Worm (Caenorhabditis elegans) whole organism, L4 larva: ENCODE measurements around the gene F08F8.11.

Source experiments
- Y5F2A.4 ChIP-seq: fragments of 200-800 bp; sonication (Bioruptor generic); optimal IDR thresholded peaks from 2 replicates; lab custom pipeline; 2018; ENCODE audit warnings: mild to moderate bottlenecking, missing genetic modification characterization, missing compliant biosample characterization
- fos-1 ChIP-seq: fragments of 150-350 bp; optimal IDR thresholded peaks from 2 replicates; lab custom pipeline; 2014; ENCODE audit warnings: missing biosample characterization, missing genetic modification characterization
- lim-7 ChIP-seq: fragments of 200-800 bp; sonication (Bioruptor generic); IDR thresholded peaks from 2 replicates; pipeline ENCODE4 v1.3.6; 2022; ENCODE audit warnings: missing genetic modification characterization, missing compliant biosample characterization
- lin-15B ChIP-seq: fragments of 150-350 bp; sonication (generic microtip); optimal IDR thresholded peaks from 3 replicates; lab custom pipeline; 2014; ENCODE audit warnings: missing biosample characterization, missing genetic modification characterization
- lin-39 ChIP-seq: fragments of 150-350 bp; optimal IDR thresholded peaks from 2 replicates; lab custom pipeline; 2014; ENCODE audit warnings: missing biosample characterization, missing genetic modification reagents, missing genetic modification characterization
- lsy-2 ChIP-seq, 2 experiments: fragments of 150-350 bp in 1 of 2; sonication (generic microtip) in 1 of 2; optimal IDR thresholded peaks; 2 replicates each; lab custom pipeline; 2014 to 2017; ENCODE audit warnings: missing biosample characterization in 2 of 2, missing genetic modification characterization in 2 of 2
- mep-1 ChIP-seq: fragments of 150-350 bp; sonication (generic microtip); optimal IDR thresholded peaks from 3 replicates; lab custom pipeline; 2014; ENCODE audit warnings: missing biosample characterization, missing genetic modification characterization
- mxl-2 ChIP-seq: fragments of 200-800 bp; sonication (Bioruptor generic); conservative IDR thresholded peaks from 2 replicates; pipeline ENCODE4 v1.3.6; 2022; ENCODE audit warnings: missing genetic modification reagents, missing genetic modification characterization, missing compliant biosample characterization
- unc-130 ChIP-seq: sonication (generic microtip); optimal IDR thresholded peaks from 2 replicates; lab custom pipeline; 2016; ENCODE audit warnings: missing genetic modification reagents, missing genetic modification characterization, missing compliant biosample characterization
- zfp-3 ChIP-seq: fragments of 200-800 bp; sonication (Bioruptor generic); conservative IDR thresholded peaks from 2 replicates; pipeline ENCODE4 v1.3.6; 2022; ENCODE audit warnings: missing genetic modification reagents, missing genetic modification characterization, missing compliant biosample characterization
- zip-2 ChIP-seq: fragments of 150-350 bp; optimal IDR thresholded peaks from 2 replicates; lab custom pipeline; 2014; ENCODE audit warnings: missing biosample characterization, missing genetic modification characterization

DNA sequence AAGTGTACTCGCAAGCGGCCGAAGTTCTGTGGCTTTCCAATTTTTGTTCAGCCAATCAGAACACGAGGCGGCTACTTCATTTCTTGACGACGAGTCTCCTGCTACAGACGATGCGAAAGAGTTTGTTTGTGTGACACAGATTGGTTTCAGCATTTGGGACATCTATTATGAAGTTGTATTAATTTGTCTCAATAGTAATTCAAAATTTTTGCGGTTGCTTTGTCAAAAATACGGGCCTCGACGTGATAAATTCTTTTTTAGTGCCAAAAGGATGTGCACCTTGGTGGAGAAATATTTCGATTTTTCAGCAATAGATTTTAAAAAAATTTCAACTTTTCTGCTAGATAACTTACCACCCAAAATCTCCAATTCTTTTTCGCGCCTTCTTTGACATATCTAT is 4.9 kb downstream of the F08F8.11 start:
- no peak for TF ChIP-seq Y5F2A.4 (GFP tag; lab: Kevin White, UChicago)
- no peak for TF ChIP-seq mep-1 (tag; lab: Kevin White, UChicago)
- TF ChIP-seq lin-15B (tag; lab: Kevin White, UChicago) = no peak
- no peak for TF ChIP-seq mxl-2 (GFP tag; lab: Robert Waterston, UW)
- TF ChIP-seq lin-39 = no peak
- no peak for TF ChIP-seq unc-130 (GFP tag; lab: Kevin White, UChicago)
- TF ChIP-seq lim-7 = no peak
- TF ChIP-seq zfp-3 (GFP tag; lab: Robert Waterston, UW) = no peak
- no peak for TF ChIP-seq fos-1
- TF ChIP-seq lsy-2 (tag; optimal IDR thresholded peaks at IDR 0.05; lab: Kevin White, UChicago) = no peak
- TF ChIP-seq zip-2 (tag; lab: Kevin White, UChicago) = no peak
